Worm (Caenorhabditis elegans) whole organism, L4 larva: ENCODE measurements around the gene Y105C5B.19.

Experiments used
- D1046.2 ChIP-seq: fragments of 200-800 bp; sonication (Bioruptor generic); IDR thresholded peaks from 2 replicates; pipeline ENCODE4 v1.3.6; 2022; ENCODE audit warnings: missing genetic modification characterization, missing compliant biosample characterization
- F10B5.3 ChIP-seq: sonication (generic microtip); optimal IDR thresholded peaks from 2 replicates; lab custom pipeline; 2016; ENCODE audit warnings: mild to moderate bottlenecking, missing genetic modification characterization, missing compliant biosample characterization
- F37D6.2 ChIP-seq: sonication (generic microtip); optimal IDR thresholded peaks from 2 replicates; lab custom pipeline; 2016; ENCODE audit warnings: mild to moderate bottlenecking, missing genetic modification characterization, missing compliant biosample characterization
- T20F7.1 ChIP-seq: fragments of 200-800 bp; sonication (Bioruptor generic); optimal IDR thresholded peaks from 2 replicates; lab custom pipeline; 2018; ENCODE audit warnings: mild to moderate bottlenecking, missing genetic modification characterization, missing compliant biosample characterization
- Y75B8A.6 ChIP-seq: fragments of 200-800 bp; sonication (Bioruptor generic); IDR thresholded peaks from 2 replicates; pipeline ENCODE4 v1.3.6; 2022; ENCODE audit warnings: missing genetic modification reagents, missing genetic modification characterization, missing compliant biosample characterization
- aha-1 ChIP-seq: fragments of 150-350 bp; peaks from one replicate; lab custom pipeline; 2014; ENCODE audit warnings: missing biosample characterization, missing genetic modification characterization
- ceh-32 ChIP-seq: sonication (generic microtip); optimal IDR thresholded peaks from 2 replicates; lab custom pipeline; 2016; ENCODE audit warnings: mild to moderate bottlenecking, missing genetic modification characterization, missing compliant biosample characterization; ENCODE audit not compliant: poor library complexity
- ceh-44 ChIP-seq: fragments of 200-800 bp; sonication (Bioruptor generic); IDR thresholded peaks from 2 replicates; pipeline ENCODE4 v1.3.6; 2022; ENCODE audit warnings: missing genetic modification reagents, missing genetic modification characterization, missing compliant biosample characterization
- daf-16 ChIP-seq, 3 experiments: sonication (generic microtip); optimal IDR thresholded peaks; 2 replicates each; lab custom pipeline; 2016 to 2017; ENCODE audit warnings: missing genetic modification characterization in 3 of 3, missing genetic modification reagents in 3 of 3, mild to moderate bottlenecking in 2 of 3, missing compliant biosample characterization in 2 of 3, missing biosample characterization in 1 of 3, moderate library complexity in 1 of 3
- dpl-1 ChIP-seq: fragments of 150-350 bp; optimal IDR thresholded peaks from 2 replicates; lab custom pipeline; 2014; ENCODE audit warnings: missing biosample characterization, missing genetic modification reagents, missing genetic modification characterization
- dve-1 ChIP-seq: sonication (generic microtip); optimal IDR thresholded peaks from 2 replicates; lab custom pipeline; 2017; ENCODE audit warnings: antibody characterized with exemption, mild to moderate bottlenecking, missing genetic modification characterization, missing compliant biosample characterization; ENCODE audit not compliant: insufficient read depth
- hif-1 ChIP-seq, 2 experiments: sonication (generic microtip); optimal IDR thresholded peaks; 2 replicates each; lab custom pipeline; 2016 to 2017; ENCODE audit warnings: missing compliant biosample characterization in 2 of 2, missing genetic modification characterization in 2 of 2, missing genetic modification reagents in 2 of 2, missing genotype in 2 of 2, mild to moderate bottlenecking in 1 of 2
- lim-7 ChIP-seq: fragments of 200-800 bp; sonication (Bioruptor generic); IDR thresholded peaks from 2 replicates; pipeline ENCODE4 v1.3.6; 2022; ENCODE audit warnings: missing genetic modification characterization, missing compliant biosample characterization
- madf-9 ChIP-seq: fragments of 200-800 bp; sonication (Bioruptor generic); conservative IDR thresholded peaks from 2 replicates; pipeline ENCODE4 v1.3.6; 2022; ENCODE audit warnings: missing genetic modification reagents, missing genetic modification characterization, missing compliant biosample characterization
- mep-1 ChIP-seq: fragments of 150-350 bp; sonication (generic microtip); optimal IDR thresholded peaks from 3 replicates; lab custom pipeline; 2014; ENCODE audit warnings: missing biosample characterization, missing genetic modification characterization
- mes-2 ChIP-seq: sonication (generic microtip); optimal IDR thresholded peaks from 2 replicates; lab custom pipeline; 2016; ENCODE audit warnings: missing genotype, mild to moderate bottlenecking, missing genetic modification characterization, missing compliant biosample characterization; ENCODE audit not compliant: poor library complexity, severe bottlenecking
- nhr-111 ChIP-seq: fragments of 200-800 bp; sonication (Bioruptor generic); optimal IDR thresholded peaks from 2 replicates; lab custom pipeline; 2018; ENCODE audit warnings: mild to moderate bottlenecking, missing genetic modification characterization, missing compliant biosample characterization
- nhr-28 ChIP-seq: fragments of 150-350 bp; optimal IDR thresholded peaks from 2 replicates; lab custom pipeline; 2014; ENCODE audit warnings: missing biosample characterization, missing genetic modification characterization
- nhr-41 ChIP-seq: fragments of 200-800 bp; sonication (Bioruptor generic); IDR thresholded peaks from 2 replicates; pipeline ENCODE4 v1.3.6; 2022; ENCODE audit warnings: missing genetic modification reagents, missing genetic modification characterization, missing compliant biosample characterization
- nhr-6 ChIP-seq: fragments of 150-350 bp; optimal IDR thresholded peaks from 2 replicates; lab custom pipeline; 2014; ENCODE audit warnings: missing biosample characterization, missing genetic modification characterization
- nhr-76 ChIP-seq: fragments of 150-350 bp; optimal IDR thresholded peaks from 2 replicates; lab custom pipeline; 2014; ENCODE audit warnings: missing biosample characterization, missing genetic modification characterization
- pha-4 ChIP-seq, 2 experiments: fragments of 150-350 bp in 1 of 2; fragments of 200-800 bp in 1 of 2; sonication (Bioruptor generic) in 1 of 2; IDR thresholded peaks in 1 of 2; optimal IDR thresholded peaks in 1 of 2; 2 replicates each; pipeline versions ENCODE4 v1.3.6 to Lab custom; 2014 to 2022; ENCODE audit warnings: missing genetic modification characterization in 2 of 2, missing genetic modification reagents in 2 of 2, missing biosample characterization in 1 of 2, missing compliant biosample characterization in 1 of 2
- pqm-1 ChIP-seq: sonication (generic microtip); optimal IDR thresholded peaks from 2 replicates; lab custom pipeline; 2017; ENCODE audit warnings: missing biosample characterization, missing genetic modification characterization
- saeg-2 ChIP-seq: fragments of 200-800 bp; sonication (Bioruptor generic); IDR thresholded peaks from 2 replicates; pipeline ENCODE4 v1.3.6; 2022; ENCODE audit warnings: missing genetic modification reagents, missing genetic modification characterization, missing compliant biosample characterization
- snpc-1.2 ChIP-seq: fragments of 200-800 bp; sonication (Bioruptor generic); IDR thresholded peaks from 2 replicates; pipeline ENCODE4 v1.3.6; 2022; ENCODE audit warnings: missing genetic modification reagents, missing genetic modification characterization, missing compliant biosample characterization
- snpc-4 ChIP-seq: fragments of 150-350 bp; optimal IDR thresholded peaks from 2 replicates; lab custom pipeline; 2014; ENCODE audit warnings: missing biosample characterization, missing genetic modification characterization
- tra-1 ChIP-seq: fragments of 200-800 bp; sonication (Bioruptor generic); IDR thresholded peaks from 2 replicates; pipeline ENCODE4 v1.3.6; 2022; ENCODE audit warnings: missing genetic modification reagents, missing genetic modification characterization, missing compliant biosample characterization
- unc-130 ChIP-seq: sonication (generic microtip); optimal IDR thresholded peaks from 2 replicates; lab custom pipeline; 2016; ENCODE audit warnings: missing genetic modification reagents, missing genetic modification characterization, missing compliant biosample characterization
- unc-62 ChIP-seq, 3 experiments: fragments of 150-350 bp in 1 of 3; sonication (generic microtip); optimal IDR thresholded peaks in 2 of 3; peaks in 1 of 3; 1 replicate in 1 of 3; 2 replicates in 2 of 3; lab custom pipeline; 2014 to 2017; ENCODE audit warnings: missing biosample characterization in 3 of 3, missing genetic modification characterization in 3 of 3, missing genetic modification reagents in 3 of 3, missing genotype in 1 of 3
- vab-7 ChIP-seq: fragments of 200-800 bp; sonication (Bioruptor generic); IDR thresholded peaks from 2 replicates; pipeline ENCODE4 v1.3.6; 2022; ENCODE audit warnings: missing genetic modification reagents, missing genetic modification characterization, missing compliant biosample characterization
- zag-1 ChIP-seq: fragments of 150-350 bp; optimal IDR thresholded peaks from 2 replicates; lab custom pipeline; 2014; ENCODE audit warnings: missing biosample characterization, missing genetic modification characterization
- zip-2 ChIP-seq: fragments of 150-350 bp; optimal IDR thresholded peaks from 2 replicates; lab custom pipeline; 2014; ENCODE audit warnings: missing biosample characterization, missing genetic modification characterization
- ztf-11 ChIP-seq: fragments of 150-350 bp; optimal IDR thresholded peaks from 2 replicates; lab custom pipeline; 2014; ENCODE audit warnings: missing biosample characterization, missing genetic modification characterization

Gene Y105C5B.19

ce11 chrIV:15991416-15991815 is 7.6 kb upstream of the Y105C5B.19 start:
- TF ChIP-seq nhr-6, result no peak
- peak; percentile 75 for TF ChIP-seq snpc-1.2 (GFP tag; lab: Robert Waterston, UW)
- no peak for TF ChIP-seq lim-7 (GFP tag; lab: Robert Waterston, UW)

ce11 chrIV:15979610-15980009 is 4.2 kb downstream of the Y105C5B.19 start:
- peak; percentile 86 for TF ChIP-seq aha-1 (tag; lab: Kevin White, UChicago)

ce11 chrIV:15964307-15964706 is 19.5 kb downstream of the Y105C5B.19 start, which contains the start of gene Y105C5B.18:
TSS of gene Y105C5B.18 (plus strand) at chrIV:15964607.
- no peak for TF ChIP-seq madf-9 (GFP tag; lab: Robert Waterston, UW)
- TF ChIP-seq snpc-4, result no peak
- TF ChIP-seq tra-1 (GFP tag; lab: Robert Waterston, UW), result no peak
- no peak for TF ChIP-seq nhr-6
- TF ChIP-seq mep-1 (tag; lab: Kevin White, UChicago), result no peak
- TF ChIP-seq D1046.2 (GFP tag; lab: Robert Waterston, UW), result no peak
- TF ChIP-seq mes-2, result no peak
- TF ChIP-seq Y75B8A.6, result no peak
- TF ChIP-seq vab-7 (GFP tag; lab: Robert Waterston, UW), result no peak
- no peak for TF ChIP-seq unc-130 (GFP tag; lab: Kevin White, UChicago)
- TF ChIP-seq nhr-76 (tag; lab: Kevin White, UChicago), result no peak
- no peak for TF ChIP-seq ceh-32 (tag; lab: Kevin White, UChicago)
- TF ChIP-seq zag-1, result no peak
- no peak for TF ChIP-seq dpl-1 (GFP tag; lab: Kevin White, UChicago)
- no peak for TF ChIP-seq zip-2 (tag; lab: Kevin White, UChicago)
- no peak for TF ChIP-seq T20F7.1 (GFP tag; lab: Kevin White, UChicago)
- TF ChIP-seq dve-1, result no peak
- TF ChIP-seq pha-4 (GFP tag; IDR thresholded peaks at IDR 0.05; lab: Robert Waterston, UW), result no peak
- TF ChIP-seq pha-4 (tag; optimal IDR thresholded peaks at IDR 0.05; lab: Kevin White, UChicago), result no peak
- no peak for TF ChIP-seq ztf-11 (tag; lab: Kevin White, UChicago)

ce11 chrIV:15962801-15963200 is 21.0 kb downstream of the Y105C5B.19 start, which contains the start of gene Y105C5B.17:
TSS of gene Y105C5B.17 (plus strand) at chrIV:15963101.
- TF ChIP-seq zag-1, result no peak

ce11 chrIV:15962219-15962762 is 21.5 kb downstream of the Y105C5B.19 start, which contains the start of gene lgc-19:
TSS of gene lgc-19 (minus strand) at chrIV:15962712.
- no peak for TF ChIP-seq nhr-28 (tag; lab: Kevin White, UChicago)
- TF ChIP-seq aha-1 (tag; lab: Kevin White, UChicago), result peak; percentile 54
- TF ChIP-seq saeg-2 (GFP tag; lab: Robert Waterston, UW), result no peak
- no peak for TF ChIP-seq ceh-44 (GFP tag; lab: Robert Waterston, UW)
- no peak for TF ChIP-seq daf-16 (GFP tag; optimal IDR thresholded peaks at IDR 0.05; lab: Kevin White, UChicago)
- no peak for TF ChIP-seq daf-16 (tag; optimal IDR thresholded peaks at IDR 0.05; lab: Kevin White, UChicago)
- TF ChIP-seq F37D6.2 (tag; lab: Kevin White, UChicago), result no peak
- TF ChIP-seq F10B5.3 (tag; lab: Kevin White, UChicago), result no peak
- TF ChIP-seq nhr-41, result no peak
- no peak for TF ChIP-seq pqm-1 (tag; lab: Kevin White, UChicago)
- no peak for TF ChIP-seq mes-2
- peak in 1 of 2 experiments; percentile 87 for TF ChIP-seq unc-62 (GFP tag; optimal IDR thresholded peaks at IDR 0.05 in 1 of 2; lab: Kevin White, UChicago)
- TF ChIP-seq unc-62 (tag; optimal IDR thresholded peaks at IDR 0.05; lab: Kevin White, UChicago), result no peak
- no peak for TF ChIP-seq hif-1 (tag; optimal IDR thresholded peaks at IDR 0.05; lab: Kevin White, UChicago)
- no peak for TF ChIP-seq nhr-111
- TF ChIP-seq, all 104 proteins: peak for 2
